Fruit fly (Drosophila melanogaster): ENCODE measurements around the gene CG33099.

The CG33099 gene

DNA sequence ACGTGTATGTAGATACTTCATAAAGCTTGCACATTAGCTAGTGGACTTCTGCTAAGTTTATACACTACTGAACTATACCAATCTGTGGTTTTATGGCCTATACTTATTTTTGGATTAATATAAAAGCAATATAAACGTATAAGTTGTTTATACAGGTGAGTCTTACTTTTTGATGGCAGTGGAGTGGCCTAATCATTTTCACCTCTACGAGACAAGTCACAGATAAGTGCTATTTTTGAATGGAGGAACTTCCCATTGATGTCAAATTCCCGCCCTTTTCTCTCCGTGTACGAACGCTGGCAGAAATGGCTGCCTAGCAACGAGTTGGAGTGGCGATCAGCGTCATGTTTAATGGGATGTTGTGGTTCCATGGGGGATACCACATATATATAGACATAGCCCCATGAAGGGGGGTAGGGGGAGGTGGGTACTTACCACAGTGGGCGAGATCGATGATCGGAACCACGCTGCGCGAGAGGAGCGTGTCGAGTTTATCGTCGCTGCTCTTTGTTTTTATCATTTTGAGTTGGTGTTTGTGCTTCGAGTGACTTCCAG is 3.9 kb downstream of the CG33099 start (continued):
- TF ChIP-seq Drgx (GFP tag; IDR thresholded peaks at IDR 0.05) (0 out of 2 replicates have a peak, but pooled peaks have one; percentile 19), CG7372 (GFP tag; IDR thresholded peaks at IDR 0.05) (peak; percentile 7; the same call in 1 of the 2 replicates), btn (GFP tag; optimal IDR thresholded peaks at IDR 0.05) (no peak), unpg (GFP tag; optimal IDR thresholded peaks at IDR 0.05) (no peak), cg (GFP tag; optimal IDR thresholded peaks at IDR 0.05) (peak; percentile 8), phol (tag; optimal IDR thresholded peaks at IDR 0.05) (peak; percentile 30), hbn (GFP tag; IDR thresholded peaks at IDR 0.05; ENCODE audit: partially characterized antibody) (no peak), wek (GFP tag; optimal IDR thresholded peaks at IDR 0.05) (peak; percentile 3), az2 (GFP tag; optimal IDR thresholded peaks at IDR 0.05) (peak; percentile 2), CG10979 (tag; optimal IDR thresholded peaks at IDR 0.05) (peak; percentile 31), Ptx1 (GFP tag; IDR thresholded peaks at IDR 0.05) (peak; percentile 51), gem (tag; optimal IDR thresholded peaks at IDR 0.05) (peak; percentile 48), otp (GFP tag; IDR thresholded peaks at IDR 0.05) (0 out of 3 replicates have a peak, but pooled peaks have one; percentile 47), Sox102F (GFP tag; optimal IDR thresholded peaks at IDR 0.05) (no peak), CG7556 (GFP tag; optimal IDR thresholded peaks at IDR 0.05) (peak; percentile 20), Dip3 (GFP tag; optimal IDR thresholded peaks at IDR 0.05) (no peak), CG4282 (GFP tag; optimal IDR thresholded peaks at IDR 0.05) (no peak), bowl (GFP tag; IDR thresholded peaks at IDR 0.05) (no peak), CG12769 (tag; optimal IDR thresholded peaks at IDR 0.05) (peak; percentile 42), NFAT (GFP tag; IDR thresholded peaks at IDR 0.05) (peak; percentile 9; the same call in 1 of the 2 replicates), ro (GFP tag; IDR thresholded peaks at IDR 0.05) (no peak), shn (GFP tag; optimal IDR thresholded peaks at IDR 0.05) (peak; percentile 36), Sox100B (GFP tag; optimal IDR thresholded peaks at IDR 0.05) (peak; percentile 21), CG10543 (GFP tag; optimal IDR thresholded peaks at IDR 0.05) (no peak), CG1603 (tag; optimal IDR thresholded peaks at IDR 0.05) (peak; percentile 19), chinmo (GFP tag; IDR thresholded peaks at IDR 0.05; ENCODE audit: partially characterized antibody) (no peak), CG4730 (GFP tag; IDR thresholded peaks at IDR 0.05) (0 out of 2 replicates have a peak, but pooled peaks have one; percentile 27), CG5245 (GFP tag; optimal IDR thresholded peaks at IDR 0.05) (no peak), gsb-n (tag; optimal IDR thresholded peaks at IDR 0.05) (no peak), CG4854 (GFP tag; optimal IDR thresholded peaks at IDR 0.05) (no peak), CG9437 (GFP tag; optimal IDR thresholded peaks at IDR 0.05) (peak; percentile 10), Atf-2 (GFP tag; optimal IDR thresholded peaks at IDR 0.05) (no peak), zfh1 (GFP tag; IDR thresholded peaks at IDR 0.05) (0 out of 3 replicates have a peak, but pooled peaks have one; percentile 31), Med (GFP tag) (peak; percentile 89), CG7928 (GFP tag; optimal IDR thresholded peaks at IDR 0.05) (no peak), Camta (GFP tag; optimal IDR thresholded peaks at IDR 0.05) (peak; percentile 3), CG11456 (GFP tag; IDR thresholded peaks at IDR 0.05) (peak; percentile 58; the same call in 1 of the 3 replicates), org-1 (GFP tag; optimal IDR thresholded peaks at IDR 0.05) (no peak), CG1792 (GFP tag; optimal IDR thresholded peaks at IDR 0.05) (peak; percentile 32), CG10431 (GFP tag; optimal IDR thresholded peaks at IDR 0.05) (no peak), pnt (GFP tag; optimal IDR thresholded peaks at IDR 0.05) (no peak), jigr1 (GFP tag; IDR thresholded peaks at IDR 0.05) (no peak), CG5180 (GFP tag; optimal IDR thresholded peaks at IDR 0.05) (peak; percentile 18), z (GFP tag; IDR thresholded peaks at IDR 0.05) (0 out of 3 replicates have a peak, but pooled peaks have one; percentile 20), CG33213 (GFP tag; optimal IDR thresholded peaks at IDR 0.05) (no peak), ken (GFP tag; IDR thresholded peaks at IDR 0.05) (no peak), lilli (GFP tag; optimal IDR thresholded peaks at IDR 0.05) (peak; percentile 14), CG6813 (GFP tag; optimal IDR thresholded peaks at IDR 0.05) (no peak), disco-r (GFP tag; optimal IDR thresholded peaks at IDR 0.05) (no peak), pb (GFP tag; optimal IDR thresholded peaks at IDR 0.05) (no peak)

Data from whole organism, embryonic.